Fruit fly (Drosophila melanogaster) Kc167 (cell line): ENCODE results near the gene Oatp33Ea.

Source experiments
- insv ChIP-seq: fragments of >200 bp; optimal IDR thresholded peaks from 3 replicates; lab custom pipeline; 2018; ENCODE audit warnings: missing external identifiers
- psq ChIP-seq: fragments of >200 bp; optimal IDR thresholded peaks from 2 replicates; lab custom pipeline; 2017; ENCODE audit warnings: missing external identifiers
- ttk ChIP-seq: sonication (Bioruptor generic); optimal IDR thresholded peaks from 2 replicates; lab custom pipeline; 2017; ENCODE audit warnings: missing external identifiers

DNA sequence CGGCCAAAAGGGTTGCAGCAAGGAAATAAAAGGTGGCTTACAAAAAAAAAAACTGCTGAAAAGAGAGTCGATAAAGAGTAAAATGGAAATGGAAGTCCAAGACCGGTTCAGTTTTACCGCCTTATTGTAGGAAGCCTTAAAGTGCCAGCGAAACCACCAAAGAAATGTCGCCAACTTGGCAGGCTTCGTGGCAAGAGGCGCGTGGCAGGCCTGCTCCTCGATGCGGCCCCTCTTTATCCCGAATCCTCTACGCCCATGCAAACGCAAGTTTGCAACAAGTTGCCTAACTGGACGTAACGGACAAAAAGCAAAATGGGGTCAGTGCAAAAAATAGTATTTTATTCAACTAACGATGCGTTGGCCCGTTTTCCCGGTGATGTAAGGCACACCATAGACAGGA is 35.1 kb upstream of the Oatp33Ea start:
- TF ChIP-seq insv (lab: Kevin White, UChicago) (no peak), psq (lab: Kevin White, UChicago) (no peak), ttk (lab: Kevin White, UChicago) (no peak)
